Fruit fly (Drosophila melanogaster) whole organism, adult: Measurements from ENCODE around the gene shv.

Experiments
- CG11617 ChIP-seq: fragments of 200-800 bp; sonication (Bioruptor generic); optimal IDR thresholded peaks from 2 replicates; lab custom pipeline; 2017; ENCODE audit warnings: mild to moderate bottlenecking, missing biosample characterization, missing genetic modification reagents, missing genetic modification characterization
- CG33017 ChIP-seq: fragments of 200-800 bp; sonication (Bioruptor generic); optimal IDR thresholded peaks from 2 replicates; lab custom pipeline; 2018; ENCODE audit warnings: missing biosample characterization, mild to moderate bottlenecking, missing genetic modification characterization, moderate library complexity
- CG5204 ChIP-seq: fragments of 200-800 bp; sonication (Bioruptor generic); optimal IDR thresholded peaks from 2 replicates; lab custom pipeline; 2016; ENCODE audit warnings: missing biosample characterization, missing genetic modification characterization
- CG7045 ChIP-seq: fragments of 200-800 bp; sonication (Bioruptor generic); optimal IDR thresholded peaks from 2 replicates; lab custom pipeline; 2017; ENCODE audit warnings: missing biosample characterization, mild to moderate bottlenecking, missing genetic modification characterization
- CG7101 ChIP-seq: fragments of 200-800 bp; sonication (Bioruptor generic); optimal IDR thresholded peaks from 2 replicates; lab custom pipeline; 2018; ENCODE audit warnings: missing biosample characterization, mild to moderate bottlenecking, missing genetic modification characterization, moderate library complexity
- Clk ChIP-seq: fragments of 200-800 bp; sonication (Bioruptor generic); optimal IDR thresholded peaks from 2 replicates; lab custom pipeline; 2017; ENCODE audit warnings: missing biosample characterization, missing genetic modification characterization
- Hr96 ChIP-seq: fragments of 200-800 bp; sonication (Bioruptor generic); optimal IDR thresholded peaks from 2 replicates; lab custom pipeline; 2016; ENCODE audit warnings: missing biosample characterization, missing genetic modification characterization
- bab1 ChIP-seq: fragments of 200-800 bp; sonication (Bioruptor generic); optimal IDR thresholded peaks from 3 replicates; lab custom pipeline; 2019; ENCODE audit warnings: missing biosample characterization, mild to moderate bottlenecking, missing genetic modification characterization, moderate library complexity
- cnc ChIP-seq, 2 experiments: fragments of >200 bp; optimal IDR thresholded peaks; 2 replicates each; lab custom pipeline; 2017
- kay ChIP-seq: fragments of 200-800 bp; sonication (Bioruptor generic); peaks from one replicate; lab custom pipeline; 2016; ENCODE audit warnings: missing biosample characterization, missing genetic modification characterization, borderline replicate concordance
- ovo ChIP-seq: fragments of 200-800 bp; sonication (Bioruptor generic); optimal IDR thresholded peaks from 2 replicates; lab custom pipeline; 2016; ENCODE audit warnings: missing biosample characterization, missing genetic modification characterization
- pad ChIP-seq: fragments of 200-800 bp; sonication (Bioruptor generic); optimal IDR thresholded peaks from 3 replicates; lab custom pipeline; 2017; ENCODE audit warnings: missing biosample characterization, missing genetic modification characterization, mild to moderate bottlenecking, moderate library complexity, missing genetic modification reagents
- tj ChIP-seq: fragments of 200-800 bp; sonication (Bioruptor generic); optimal IDR thresholded peaks from 3 replicates; lab custom pipeline; 2017; ENCODE audit warnings: missing biosample characterization, mild to moderate bottlenecking, missing genetic modification characterization, moderate library complexity
- toe ChIP-seq: fragments of 200-800 bp; sonication (Bioruptor generic); optimal IDR thresholded peaks from 2 replicates; lab custom pipeline; 2016; ENCODE audit warnings: missing biosample characterization, missing genetic modification characterization

- TF ChIP-seq pad (GFP tag; lab: Kevin White, UChicago) (peak; percentile 38), CG11617 (GFP tag; lab: Kevin White, UChicago) (no peak), kay (GFP tag; lab: Kevin White, UChicago) (no peak), ovo (GFP tag; lab: Kevin White, UChicago) (no peak), bab1 (peak; percentile 63), CG7101 (no peak), toe (GFP tag; lab: Kevin White, UChicago) (no peak), CG33017 (no peak), Clk (GFP tag; lab: Kevin White, UChicago) (no peak), Hr96 (GFP tag; lab: Kevin White, UChicago) (no peak), tj (peak; percentile 74), cnc (optimal IDR thresholded peaks at IDR 0.05; lab: Kevin White, UChicago) (no peak), CG5204 (GFP tag; lab: Kevin White, UChicago) (no peak), CG7045 (no peak)
These were observed at the start of gene shv, which contains the start of gene crq for dm6 chr2L:452872-453271.
